Fruit fly (Drosophila melanogaster): ENCODE data around the gene CG7924.

CG7924 gene

dm6 chr3L:14204659-14205568, 28.4 kb upstream of the CG7924 start:
- TF ChIP-seq usp (GFP tag; optimal IDR thresholded peaks at IDR 0.05) (no peak), CG8478 (optimal IDR thresholded peaks at IDR 0.05) (no peak)

dm6 chr3L:14207361-14207760, 25.9 kb upstream of the CG7924 start:
- TF ChIP-seq EcR (GFP tag; optimal IDR thresholded peaks at IDR 0.05), result no peak
- TF ChIP-seq psq (optimal IDR thresholded peaks at IDR 0.05), result no peak
- no peak for TF ChIP-seq pan (optimal IDR thresholded peaks at IDR 0.05)
- TF ChIP-seq usp (GFP tag; optimal IDR thresholded peaks at IDR 0.05), result no peak
- no peak for TF ChIP-seq CG8478 (optimal IDR thresholded peaks at IDR 0.05)
- TF ChIP-seq Dll (optimal IDR thresholded peaks at IDR 0.05), result no peak

DNA sequence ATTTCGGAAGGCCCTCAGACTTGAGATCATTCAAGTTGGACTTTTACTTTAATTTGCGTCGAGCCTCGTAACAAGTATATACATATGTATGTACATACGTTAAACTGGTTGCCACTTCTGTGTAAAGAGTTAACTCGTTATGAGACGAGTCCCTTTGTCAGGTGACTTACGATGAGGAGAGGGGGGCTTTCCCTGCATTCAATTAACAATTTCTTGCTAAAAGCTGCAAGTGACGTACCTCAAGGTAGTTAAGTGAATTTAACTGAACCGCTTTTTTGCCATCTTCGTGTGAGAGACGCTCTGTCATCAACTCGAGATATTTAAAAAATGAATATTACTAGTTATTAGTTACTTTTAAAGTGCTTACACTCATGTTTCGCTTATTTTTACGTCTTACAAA, 24.3 kb upstream of the CG7924 start:
- TF ChIP-seq psq (optimal IDR thresholded peaks at IDR 0.05), result no peak
- TF ChIP-seq EcR (GFP tag; optimal IDR thresholded peaks at IDR 0.05), result no peak
- no peak for TF ChIP-seq pan (optimal IDR thresholded peaks at IDR 0.05)
- no peak for TF ChIP-seq Dll (optimal IDR thresholded peaks at IDR 0.05)

DNA sequence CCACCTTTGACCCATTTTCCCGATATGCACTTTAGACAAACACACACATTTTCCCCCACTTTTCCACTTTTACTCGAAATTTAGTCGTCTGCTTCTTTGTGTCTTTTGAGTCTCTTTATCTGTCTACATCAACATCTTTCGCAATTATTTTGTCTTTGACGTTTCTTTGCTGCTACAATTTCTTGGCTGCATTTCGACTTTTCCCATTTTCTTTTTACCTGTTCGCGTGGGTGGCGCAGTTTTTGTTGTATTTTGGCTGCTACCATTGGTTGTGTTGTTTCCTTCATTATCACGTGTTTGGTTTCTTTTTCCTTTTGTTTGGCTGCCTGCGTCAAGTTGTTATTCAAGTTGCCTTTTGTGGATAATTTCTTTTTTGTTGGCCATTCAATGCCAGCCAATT, 21.7 kb upstream of the CG7924 start:
- no peak for TF ChIP-seq psq (optimal IDR thresholded peaks at IDR 0.05)
- no peak for TF ChIP-seq CG8478 (optimal IDR thresholded peaks at IDR 0.05)
- no peak for TF ChIP-seq EcR (GFP tag; optimal IDR thresholded peaks at IDR 0.05)
- TF ChIP-seq Dll (optimal IDR thresholded peaks at IDR 0.05), result no peak
- TF ChIP-seq pan (optimal IDR thresholded peaks at IDR 0.05), result no peak
- no peak for TF ChIP-seq usp (GFP tag; optimal IDR thresholded peaks at IDR 0.05)

DNA sequence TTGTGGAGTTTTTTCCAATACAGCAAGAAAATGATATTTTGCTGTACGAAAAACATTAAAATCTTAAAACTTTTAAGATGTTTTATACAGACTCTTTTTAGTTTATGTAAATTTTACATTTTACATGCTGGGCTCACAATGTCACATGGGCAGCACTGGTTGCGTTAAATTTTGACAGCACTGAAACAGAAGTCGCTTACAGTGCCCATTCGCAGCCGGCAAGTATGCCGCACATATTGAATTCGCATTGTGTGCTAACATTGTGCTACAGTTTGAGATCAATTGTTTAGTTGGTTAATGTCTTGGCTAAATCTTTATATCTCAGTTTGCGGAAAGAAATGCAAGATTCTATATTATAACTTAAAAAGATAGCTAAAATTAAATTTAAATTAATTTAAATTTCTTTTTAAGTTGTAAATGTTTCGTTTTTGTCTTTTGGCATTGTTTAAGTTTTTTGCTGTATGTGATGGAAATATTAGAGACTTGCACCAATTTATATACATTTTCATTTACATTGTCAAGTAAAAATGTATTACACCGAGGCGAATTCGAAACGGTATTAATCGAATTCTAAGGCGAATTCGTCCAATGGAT, 20.9 kb upstream of the CG7924 start:
- TF ChIP-seq usp (GFP tag; optimal IDR thresholded peaks at IDR 0.05) (no peak), Dll (optimal IDR thresholded peaks at IDR 0.05) (no peak), pan (optimal IDR thresholded peaks at IDR 0.05) (no peak), psq (optimal IDR thresholded peaks at IDR 0.05) (no peak), CG8478 (optimal IDR thresholded peaks at IDR 0.05) (no peak), EcR (GFP tag; optimal IDR thresholded peaks at IDR 0.05) (no peak)

DNA sequence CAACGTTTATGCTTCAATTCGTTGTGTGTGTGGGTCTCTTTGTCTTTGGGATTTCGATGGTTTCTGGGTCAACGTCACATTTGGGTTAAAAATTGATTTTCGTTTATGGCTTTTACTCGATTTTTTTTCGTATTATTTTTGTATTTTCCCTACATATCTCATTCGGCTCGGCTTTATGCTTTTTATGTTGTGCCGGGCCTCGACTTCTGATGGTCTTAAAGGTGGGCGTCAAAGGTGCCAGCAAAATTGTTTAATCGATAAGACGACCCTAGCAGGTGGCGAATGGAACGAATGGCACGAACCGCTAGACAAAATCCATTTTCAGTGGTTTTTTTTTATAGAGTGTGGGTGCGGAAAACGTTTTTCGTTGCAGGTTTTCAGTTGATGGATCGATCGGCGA, 17.1 kb upstream of the CG7924 start:
- no peak for TF ChIP-seq pan (optimal IDR thresholded peaks at IDR 0.05)
- no peak for TF ChIP-seq EcR (GFP tag; optimal IDR thresholded peaks at IDR 0.05)
- TF ChIP-seq Dll (optimal IDR thresholded peaks at IDR 0.05), result no peak
- no peak for TF ChIP-seq psq (optimal IDR thresholded peaks at IDR 0.05)
- TF ChIP-seq CG8478 (optimal IDR thresholded peaks at IDR 0.05), result no peak

dm6 chr3L:14217677-14218254, 15.5 kb upstream of the CG7924 start, which contains the start of gene CG7768:
CG7768 (plus strand) TSS chr3L:14218204.
- TF ChIP-seq Dll (optimal IDR thresholded peaks at IDR 0.05) (no peak), EcR (GFP tag; optimal IDR thresholded peaks at IDR 0.05) (no peak), usp (GFP tag; optimal IDR thresholded peaks at IDR 0.05) (no peak), pan (optimal IDR thresholded peaks at IDR 0.05) (no peak), CG8478 (optimal IDR thresholded peaks at IDR 0.05) (no peak), psq (optimal IDR thresholded peaks at IDR 0.05) (no peak)

- no peak for TF ChIP-seq pan (optimal IDR thresholded peaks at IDR 0.05)
- no peak for TF ChIP-seq Dll (optimal IDR thresholded peaks at IDR 0.05)
- no peak for TF ChIP-seq usp (GFP tag; optimal IDR thresholded peaks at IDR 0.05)
Measured at dm6 chr3L:14219422-14219853, 13.8 kb upstream of the CG7924 start.

dm6 chr3L:14220611-14221497, 12.4 kb upstream of the CG7924 start:
- TF ChIP-seq Dll (optimal IDR thresholded peaks at IDR 0.05), result no peak
- no peak for TF ChIP-seq CG8478 (optimal IDR thresholded peaks at IDR 0.05)
- TF ChIP-seq pan (optimal IDR thresholded peaks at IDR 0.05), result no peak
- no peak for TF ChIP-seq EcR (GFP tag; optimal IDR thresholded peaks at IDR 0.05)
- no peak for TF ChIP-seq psq (optimal IDR thresholded peaks at IDR 0.05)
- TF ChIP-seq usp (GFP tag; optimal IDR thresholded peaks at IDR 0.05), result no peak

DNA sequence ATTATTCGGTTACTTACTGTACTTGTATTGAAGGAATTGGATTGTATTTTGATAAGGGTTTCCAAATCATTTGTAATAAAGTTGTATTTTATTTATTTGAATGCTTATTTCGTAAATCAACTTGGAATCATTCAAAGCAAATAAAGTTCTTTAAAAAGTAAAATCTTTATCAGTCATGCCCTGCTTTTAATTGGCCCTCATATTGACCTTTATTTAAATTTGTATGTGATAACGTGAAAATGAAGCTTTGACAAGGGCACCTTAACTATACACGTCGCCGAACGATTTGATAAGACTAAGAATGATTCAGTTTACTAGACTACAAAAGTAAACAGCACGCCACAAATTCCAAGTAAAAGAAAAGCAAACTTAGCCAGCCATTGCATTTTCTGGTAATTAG, 11.1 kb upstream of the CG7924 start:
- TF ChIP-seq psq (optimal IDR thresholded peaks at IDR 0.05), result no peak
- no peak for TF ChIP-seq CG8478 (optimal IDR thresholded peaks at IDR 0.05)
- no peak for TF ChIP-seq Dll (optimal IDR thresholded peaks at IDR 0.05)
- TF ChIP-seq pan (optimal IDR thresholded peaks at IDR 0.05), result no peak
- TF ChIP-seq EcR (GFP tag; optimal IDR thresholded peaks at IDR 0.05), result no peak
- TF ChIP-seq usp (GFP tag; optimal IDR thresholded peaks at IDR 0.05), result no peak

DNA sequence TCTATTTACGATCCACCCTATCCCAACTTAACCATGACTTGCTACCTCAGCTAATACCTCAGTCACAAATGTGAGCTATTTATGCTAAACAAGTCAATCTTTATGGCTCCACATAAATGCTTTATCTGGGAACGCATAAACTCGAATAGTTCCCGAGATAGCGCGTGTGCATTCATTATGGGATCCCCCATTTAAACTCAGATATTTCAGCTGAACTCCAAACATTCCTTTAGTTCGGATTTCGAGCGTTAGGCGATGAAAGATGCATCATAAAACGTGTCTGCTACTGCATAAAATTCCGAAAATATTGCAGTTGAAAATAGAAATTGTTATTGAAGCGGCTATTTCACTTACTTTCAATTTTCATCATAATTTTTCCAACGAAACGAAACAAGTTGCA, 9.8 kb upstream of the CG7924 start:
- TF ChIP-seq CG8478 (optimal IDR thresholded peaks at IDR 0.05), result no peak

dm6 chr3L:14229069-14229468, 4.2 kb upstream of the CG7924 start:
- TF ChIP-seq usp (GFP tag; optimal IDR thresholded peaks at IDR 0.05), result no peak
- TF ChIP-seq pan (optimal IDR thresholded peaks at IDR 0.05), result no peak
- no peak for TF ChIP-seq EcR (GFP tag; optimal IDR thresholded peaks at IDR 0.05)
- TF ChIP-seq Dll (optimal IDR thresholded peaks at IDR 0.05), result no peak
